Fruit fly (Drosophila melanogaster): ENCODE results near the gene Alg11.

Alg11 gene

dm6 chr3L:21652124-21652523 is 26.5 kb downstream of the Alg11 start:
- TF ChIP-seq Abd-B (GFP tag; optimal IDR thresholded peaks at IDR 0.05) (no peak), jim (GFP tag; optimal IDR thresholded peaks at IDR 0.05) (no peak), pan (optimal IDR thresholded peaks at IDR 0.05) (no peak), h (GFP tag; optimal IDR thresholded peaks at IDR 0.05) (no peak), CG9705 (GFP tag; optimal IDR thresholded peaks at IDR 0.05) (no peak), Myc (optimal IDR thresholded peaks at IDR 0.05) (no peak), brk (GFP tag; optimal IDR thresholded peaks at IDR 0.05) (no peak), N (GFP tag; optimal IDR thresholded peaks at IDR 0.05) (no peak), dsf (GFP tag; optimal IDR thresholded peaks at IDR 0.05; ENCODE audit: borderline replicate concordance) (no peak), CG32264 (GFP tag; optimal IDR thresholded peaks at IDR 0.05) (no peak), Vsx2 (GFP tag; optimal IDR thresholded peaks at IDR 0.05; ENCODE audit: partially characterized antibody) (no peak), Rel (GFP tag; optimal IDR thresholded peaks at IDR 0.05) (no peak), Rel (tag; optimal IDR thresholded peaks at IDR 0.05) (no peak), Dif (GFP tag; optimal IDR thresholded peaks at IDR 0.05; ENCODE audit: partially characterized antibody) (no peak), CrebA (GFP tag; optimal IDR thresholded peaks at IDR 0.05; ENCODE audit: borderline replicate concordance) (no peak), Hnf4 (GFP tag; optimal IDR thresholded peaks at IDR 0.05) (no peak), br (GFP tag; optimal IDR thresholded peaks at IDR 0.05) (no peak), woc (GFP tag; optimal IDR thresholded peaks at IDR 0.05) (no peak), OdsH (GFP tag; optimal IDR thresholded peaks at IDR 0.05) (no peak)

- TF ChIP-seq Rel (GFP tag; optimal IDR thresholded peaks at IDR 0.05) (no peak), Rel (tag; optimal IDR thresholded peaks at IDR 0.05) (no peak), lola (GFP tag; optimal IDR thresholded peaks at IDR 0.05) (no peak), CG32264 (GFP tag; optimal IDR thresholded peaks at IDR 0.05) (no peak), Hnf4 (GFP tag; optimal IDR thresholded peaks at IDR 0.05) (peak; percentile 69), jim (GFP tag; optimal IDR thresholded peaks at IDR 0.05) (no peak), dl (GFP tag; optimal IDR thresholded peaks at IDR 0.05; ENCODE audit: insufficient read depth in 1 of 2, partially characterized antibody in 2 of 2) (no peak), HLH106 (tag; optimal IDR thresholded peaks at IDR 0.05) (peak; percentile 57), CrebA (GFP tag; optimal IDR thresholded peaks at IDR 0.05; ENCODE audit: borderline replicate concordance) (no peak), tai (GFP tag; optimal IDR thresholded peaks at IDR 0.05) (peak; percentile 57), ey (GFP tag; optimal IDR thresholded peaks at IDR 0.05) (peak; percentile 50), GATAd (GFP tag; optimal IDR thresholded peaks at IDR 0.05) (no peak), CG9705 (GFP tag; optimal IDR thresholded peaks at IDR 0.05) (peak; percentile 36), h (GFP tag; optimal IDR thresholded peaks at IDR 0.05) (peak; percentile 55), Vsx2 (GFP tag; optimal IDR thresholded peaks at IDR 0.05; ENCODE audit: partially characterized antibody) (no peak), usp (GFP tag; optimal IDR thresholded peaks at IDR 0.05) (no peak), pan (optimal IDR thresholded peaks at IDR 0.05) (no peak), br (GFP tag; optimal IDR thresholded peaks at IDR 0.05) (peak; percentile 68), sage (GFP tag; optimal IDR thresholded peaks at IDR 0.05) (no peak), rgr (GFP tag; optimal IDR thresholded peaks at IDR 0.05) (no peak), sv (GFP tag; optimal IDR thresholded peaks at IDR 0.05) (peak; percentile 57), Hr83 (GFP tag; optimal IDR thresholded peaks at IDR 0.05; ENCODE audit: poor library complexity, severe bottlenecking) (peak; percentile 72), woc (GFP tag; optimal IDR thresholded peaks at IDR 0.05) (no peak), N (GFP tag; optimal IDR thresholded peaks at IDR 0.05) (no peak), OdsH (GFP tag; optimal IDR thresholded peaks at IDR 0.05) (peak; percentile 48), dsf (GFP tag; optimal IDR thresholded peaks at IDR 0.05; ENCODE audit: borderline replicate concordance) (no peak), fru (GFP tag; optimal IDR thresholded peaks at IDR 0.05) (peak; percentile 48), Dif (GFP tag; optimal IDR thresholded peaks at IDR 0.05; ENCODE audit: partially characterized antibody) (no peak), Dfd (GFP tag; optimal IDR thresholded peaks at IDR 0.05) (no peak), Mio (GFP tag; optimal IDR thresholded peaks at IDR 0.05) (no peak), Abd-B (GFP tag; optimal IDR thresholded peaks at IDR 0.05) (no peak), foxo (GFP tag; optimal IDR thresholded peaks at IDR 0.05) (peak in 1 of 2 experiments; percentile 71), Myc (optimal IDR thresholded peaks at IDR 0.05) (peak; percentile 93), Sp1 (GFP tag; optimal IDR thresholded peaks at IDR 0.05) (no peak), Hr78 (GFP tag; optimal IDR thresholded peaks at IDR 0.05) (no peak), Jra (GFP tag; optimal IDR thresholded peaks at IDR 0.05) (no peak), psq (GFP tag; optimal IDR thresholded peaks at IDR 0.05) (peak; percentile 39), dmrt93B (GFP tag; optimal IDR thresholded peaks at IDR 0.05) (peak; percentile 30), brk (GFP tag; optimal IDR thresholded peaks at IDR 0.05) (no peak)
Observed at dm6 chr3L:21652768-21653167, 27.2 kb downstream of the Alg11 start.
